Worm (Caenorhabditis elegans) whole organism, L3 larva: ENCODE results near the gene F42H10.3.

Source experiments
- R02D3.7 ChIP-seq: fragments of 150-350 bp; optimal IDR thresholded peaks from 2 replicates; lab custom pipeline; 2014; ENCODE audit warnings: missing biosample characterization, missing genetic modification characterization
- ama-1 ChIP-seq: fragments of 150-350 bp; optimal IDR thresholded peaks from 2 replicates; lab custom pipeline; 2018
- ceh-9 ChIP-seq: sonication (generic microtip); optimal IDR thresholded peaks from 2 replicates; lab custom pipeline; 2018; ENCODE audit warnings: missing biosample characterization, missing genetic modification characterization
- daf-12 ChIP-seq: fragments of 150-350 bp; optimal IDR thresholded peaks from 2 replicates; lab custom pipeline; 2014; ENCODE audit warnings: missing biosample characterization, missing genetic modification reagents, missing genetic modification characterization
- jun-1 ChIP-seq: fragments of 150-350 bp; optimal IDR thresholded peaks from 2 replicates; lab custom pipeline; 2014; ENCODE audit warnings: missing biosample characterization, missing genetic modification reagents, missing genetic modification characterization
- lin-15B ChIP-seq: fragments of 150-350 bp; optimal IDR thresholded peaks from 2 replicates; lab custom pipeline; 2014; ENCODE audit warnings: missing biosample characterization, missing genetic modification characterization
- nhr-77 ChIP-seq: fragments of 150-350 bp; optimal IDR thresholded peaks from 2 replicates; lab custom pipeline; 2014; ENCODE audit warnings: missing biosample characterization, missing genetic modification characterization
- skn-1 ChIP-seq: fragments of 150-350 bp; optimal IDR thresholded peaks from 2 replicates; lab custom pipeline; 2014; ENCODE audit warnings: missing biosample characterization, missing genetic modification characterization
- tbx-2 ChIP-seq: sonication (generic microtip); optimal IDR thresholded peaks from 2 replicates; lab custom pipeline; 2016; ENCODE audit warnings: mild to moderate bottlenecking, missing genetic modification characterization, missing compliant biosample characterization
- unc-62 ChIP-seq: fragments of 150-350 bp; sonication (generic microtip); optimal IDR thresholded peaks from 4 replicates; lab custom pipeline; 2014; ENCODE audit warnings: missing biosample characterization, missing genetic modification reagents, missing genetic modification characterization

- no peak for TF ChIP-seq daf-12 (tag; lab: Kevin White, UChicago)
- TF ChIP-seq tbx-2 (tag; lab: Kevin White, UChicago), result no peak
- no peak for TF ChIP-seq skn-1 (tag; lab: Kevin White, UChicago)
- TF ChIP-seq jun-1, result no peak
- TF ChIP-seq R02D3.7 (tag; lab: Kevin White, UChicago), result no peak
- TF ChIP-seq nhr-77, result no peak
- no peak for TF ChIP-seq ceh-9 (tag; lab: Kevin White, UChicago)
- TF ChIP-seq unc-62 (GFP tag; lab: Kevin White, UChicago), result no peak
- no peak for TF ChIP-seq lin-15B (tag; lab: Kevin White, UChicago)
- TF ChIP-seq ama-1 (lab: Kevin White, UChicago), result no peak
These were observed 10.8 kb downstream of the F42H10.3 start, which contains the start of gene pac-1 for ce11 chrIII:8494708-8495107.
